Fruit fly (Drosophila melanogaster) whole organism: ENCODE results near the gene CG43999.

ENCODE experiments used
- CG8478 ChIP-seq: fragments of >200 bp; optimal IDR thresholded peaks from 2 replicates; lab custom pipeline; 2018; ENCODE audit warnings: inconsistent platforms
- Dll ChIP-seq: fragments of >200 bp; optimal IDR thresholded peaks from 2 replicates; lab custom pipeline; 2017
- EcR ChIP-seq, 2 experiments: fragments of >200 bp; optimal IDR thresholded peaks; 2 replicates each; lab custom pipeline; 2017; ENCODE audit warnings: missing biosample characterization in 2 of 2, missing genetic modification characterization in 2 of 2, missing genetic modification reagents in 2 of 2
- pan ChIP-seq: fragments of >200 bp; optimal IDR thresholded peaks from 2 replicates; lab custom pipeline; 2017
- psq ChIP-seq: fragments of >200 bp; optimal IDR thresholded peaks from 2 replicates; lab custom pipeline; 2017
- usp ChIP-seq: fragments of >200 bp; optimal IDR thresholded peaks from 2 replicates; lab custom pipeline; 2017; ENCODE audit warnings: missing biosample characterization, missing genetic modification characterization, mixed read lengths

The CG43999 gene

DNA sequence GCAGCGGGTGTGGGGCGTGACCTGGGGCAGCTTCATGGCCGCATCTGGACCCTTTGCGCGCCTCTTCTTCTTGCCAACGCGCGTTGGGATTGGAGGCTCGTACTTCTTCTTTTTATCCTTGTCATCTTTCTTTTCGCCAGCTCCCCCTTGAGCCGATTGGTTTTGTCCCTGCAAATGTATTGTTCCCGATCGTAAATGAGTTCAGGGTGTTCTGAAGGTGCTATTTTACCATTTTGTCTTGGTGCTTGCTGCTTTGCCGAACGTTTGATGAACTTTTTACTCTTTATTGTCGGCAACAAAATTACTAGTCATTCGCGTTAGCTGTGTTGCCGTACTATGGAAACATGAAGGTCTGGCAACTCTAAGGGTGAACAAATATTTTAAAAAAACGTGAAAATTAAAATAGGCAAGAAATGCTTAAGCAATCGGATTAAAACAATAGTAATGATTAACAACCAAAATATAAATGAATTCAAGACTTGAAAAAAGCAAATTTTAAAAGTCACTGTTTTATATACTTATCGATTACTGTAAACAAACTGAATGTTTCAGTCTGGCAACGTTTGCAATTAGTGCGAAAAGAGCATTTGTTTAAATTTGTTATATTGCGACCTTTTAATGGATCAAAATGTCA is 2.4 kb upstream of the CG43999 start, which contains the start of the genes Rpt2 and CG13599:
Gene Rpt2, minus strand, starts transcription at position 464 of the 634 bp plus-strand sequence.
Gene CG13599, plus strand, starts transcription at position 545 of the 634 bp plus-strand sequence.
- TF ChIP-seq usp (GFP tag; lab: Kevin White, UChicago) (no peak), CG8478 (lab: Kevin White, UChicago) (no peak), psq (lab: Kevin White, UChicago) (no peak)

DNA sequence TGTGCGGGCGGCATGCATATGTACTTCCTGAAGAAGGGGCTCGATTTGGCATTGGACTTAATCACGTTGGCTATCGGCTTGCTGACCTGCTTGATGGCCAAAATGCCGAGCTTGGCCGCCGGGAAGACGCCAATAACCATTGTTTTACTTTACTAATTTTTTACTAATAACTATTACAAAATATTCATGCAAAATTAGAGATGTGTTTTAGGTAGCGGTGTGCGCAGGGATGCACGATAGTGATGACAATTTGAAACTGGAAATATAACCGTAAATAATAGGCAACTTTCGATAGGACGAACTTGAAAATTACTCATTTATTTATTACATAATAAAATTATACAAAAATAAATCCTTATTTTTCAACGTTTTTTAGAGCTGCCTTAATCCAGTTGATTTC is 1.4 kb downstream of the CG43999 start, which contains the start of gene CG13601:
Gene CG13601, minus strand, starts transcription at position 206 of the 400 bp plus-strand sequence.
- TF ChIP-seq psq (lab: Kevin White, UChicago) (no peak), Dll (lab: Kevin White, UChicago) (no peak), CG8478 (lab: Kevin White, UChicago) (no peak), pan (lab: Kevin White, UChicago) (no peak), EcR (GFP tag; optimal IDR thresholded peaks at IDR 0.05; lab: Kevin White, UChicago) (no peak), usp (GFP tag; lab: Kevin White, UChicago) (no peak)

DNA sequence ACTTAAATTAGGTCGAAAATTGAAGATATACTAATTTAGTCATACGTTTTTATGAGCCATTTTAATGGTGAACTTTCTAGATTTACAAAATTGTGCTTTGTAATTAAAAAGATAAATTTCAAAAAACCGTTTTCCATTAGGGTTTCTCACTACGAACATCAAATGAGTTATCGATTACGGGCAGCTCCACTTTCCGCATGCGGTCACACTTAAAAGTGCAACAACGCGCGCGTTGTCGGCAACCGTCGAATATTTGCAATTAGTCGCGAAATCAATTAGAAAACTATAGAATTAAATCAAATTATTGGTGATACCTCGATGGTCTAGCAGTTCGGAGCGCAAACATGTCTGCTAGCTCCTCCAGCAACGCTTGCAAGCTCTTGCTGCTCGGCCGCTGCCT is 4.6 kb downstream of the CG43999 start, which contains the start of gene Ndc1:
Gene Ndc1, plus strand, starts transcription at position 200 of the 400 bp plus-strand sequence.
- TF ChIP-seq CG8478 (lab: Kevin White, UChicago) = no peak
- TF ChIP-seq EcR (GFP tag; optimal IDR thresholded peaks at IDR 0.05; lab: Kevin White, UChicago) = no peak
- TF ChIP-seq psq (lab: Kevin White, UChicago) = no peak
- no peak for TF ChIP-seq Dll (lab: Kevin White, UChicago)

DNA sequence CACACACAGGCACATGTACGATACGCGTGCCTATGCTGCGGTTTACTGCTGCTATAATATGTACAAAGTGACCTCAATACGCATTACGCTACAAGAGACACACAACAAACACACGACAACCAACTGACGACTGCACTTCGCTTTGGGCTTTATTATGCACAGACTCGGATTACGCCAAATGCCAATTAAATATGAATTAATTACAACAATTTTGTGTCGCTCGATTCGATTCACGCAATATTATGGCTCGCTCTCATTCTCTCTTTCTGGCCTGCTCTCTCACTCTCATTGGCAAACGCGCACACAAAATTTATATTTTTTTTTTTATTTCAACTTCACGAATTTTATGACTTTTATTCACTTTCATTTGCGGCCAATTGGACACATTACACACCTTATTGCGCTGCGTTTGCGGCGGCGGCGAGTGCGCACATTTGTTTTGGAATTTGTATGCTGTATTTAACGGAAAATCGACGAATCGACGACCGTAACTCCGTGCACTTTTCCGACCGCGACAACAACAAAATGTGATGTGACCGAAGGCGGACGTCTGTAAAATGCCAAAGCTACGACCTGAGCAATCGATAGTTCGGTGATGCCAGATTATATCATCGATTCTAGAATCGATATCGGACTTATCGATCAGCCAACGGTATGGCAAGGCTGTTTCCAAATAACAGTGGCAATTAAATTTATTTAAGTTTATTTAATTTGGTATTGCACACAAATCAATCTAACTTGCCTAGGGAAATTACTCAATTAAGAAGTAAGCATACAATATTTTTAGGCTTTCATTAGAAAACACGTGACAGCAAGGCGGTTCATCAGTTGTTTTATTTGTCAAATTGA is 6.1 kb downstream of the CG43999 start, which contains the start of the genes sba and CG31141:
Gene sba, minus strand, starts transcription at position 472 of the 849 bp plus-strand sequence.
Gene CG31141, plus strand, starts transcription at position 799 of the 849 bp plus-strand sequence.
- TF ChIP-seq EcR (GFP tag; optimal IDR thresholded peaks at IDR 0.05; lab: Kevin White, UChicago) (no peak), Dll (lab: Kevin White, UChicago) (no peak), CG8478 (lab: Kevin White, UChicago) (no peak), psq (lab: Kevin White, UChicago) (no peak), usp (GFP tag; lab: Kevin White, UChicago) (no peak), pan (lab: Kevin White, UChicago) (no peak)

DNA sequence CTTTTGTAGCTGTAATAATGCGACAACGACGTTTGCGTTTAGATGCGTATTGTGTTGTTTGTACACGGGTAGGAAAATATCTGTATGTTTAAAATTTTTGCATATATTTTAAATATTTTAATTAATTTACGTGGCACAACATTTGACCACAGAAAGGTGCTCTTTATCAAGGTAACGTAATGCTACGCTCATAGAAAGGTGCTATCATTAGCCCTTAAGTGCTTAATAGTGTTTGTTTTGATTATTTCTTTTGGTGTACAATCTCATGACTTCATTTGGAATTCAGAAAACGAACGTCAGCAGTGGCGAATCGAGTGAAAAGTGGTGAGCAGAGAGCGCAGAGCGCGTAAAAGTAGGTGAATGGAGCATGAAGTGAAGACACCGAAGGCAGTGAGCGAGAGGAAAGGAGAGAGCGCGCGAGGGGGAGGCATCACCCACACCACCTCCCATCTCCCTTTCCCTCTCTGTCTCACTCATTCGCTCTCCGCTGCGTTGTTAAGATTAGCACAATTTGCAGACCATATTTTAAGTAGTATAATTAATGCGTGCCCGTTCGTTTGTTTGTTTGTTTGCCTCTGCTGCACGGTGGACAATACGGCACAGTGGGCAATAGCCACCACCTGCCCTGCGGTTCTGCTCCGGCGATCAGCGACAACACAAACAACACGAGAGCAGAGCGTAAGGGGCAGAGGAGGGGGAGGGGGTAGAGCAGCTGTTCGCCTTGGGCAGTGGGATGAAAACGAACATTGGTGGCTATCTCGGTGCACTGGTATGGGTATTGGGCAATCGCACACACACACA is 6.9 kb downstream of the CG43999 start:
- TF ChIP-seq usp (GFP tag; lab: Kevin White, UChicago) (no peak), CG8478 (lab: Kevin White, UChicago) (no peak), pan (lab: Kevin White, UChicago) (no peak), EcR (GFP tag; optimal IDR thresholded peaks at IDR 0.05; lab: Kevin White, UChicago) (no peak), Dll (lab: Kevin White, UChicago) (no peak), psq (lab: Kevin White, UChicago) (no peak)

DNA sequence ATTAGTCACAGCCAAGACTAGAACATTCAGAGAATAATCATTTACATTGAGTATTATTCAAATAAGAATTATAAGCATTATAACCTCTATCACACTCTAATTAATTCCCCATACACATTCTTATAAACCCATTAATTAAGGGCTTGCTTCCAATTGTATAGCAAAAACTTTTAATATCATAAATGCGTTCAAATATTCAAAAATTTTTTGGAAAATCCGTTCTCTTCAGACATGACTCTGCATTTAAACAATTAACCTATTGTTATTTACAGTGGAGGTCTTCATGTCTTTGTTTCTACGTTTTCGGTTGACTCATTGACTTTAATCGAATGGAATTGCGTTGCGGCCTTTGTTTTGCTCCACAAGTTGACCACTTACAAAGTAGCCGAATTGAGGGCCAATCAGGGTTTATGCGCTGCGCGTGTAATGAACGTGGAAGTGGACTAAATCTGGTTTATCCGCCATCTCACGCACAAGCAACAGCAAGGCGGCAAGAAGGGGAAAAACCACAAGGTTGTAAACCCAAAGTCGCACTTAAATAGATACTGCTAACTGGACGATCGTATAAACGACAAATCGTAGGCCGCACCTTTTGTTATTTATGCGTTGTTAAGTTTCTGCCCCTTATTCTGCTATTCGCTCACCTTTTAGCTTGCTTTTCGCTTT is 7.8 kb downstream of the CG43999 start:
- TF ChIP-seq psq (lab: Kevin White, UChicago) = no peak
- TF ChIP-seq Dll (lab: Kevin White, UChicago) = no peak
- TF ChIP-seq CG8478 (lab: Kevin White, UChicago) = no peak
- TF ChIP-seq pan (lab: Kevin White, UChicago) = no peak
- TF ChIP-seq EcR (GFP tag; optimal IDR thresholded peaks at IDR 0.05; lab: Kevin White, UChicago) = no peak
- TF ChIP-seq usp (GFP tag; lab: Kevin White, UChicago) = no peak

DNA sequence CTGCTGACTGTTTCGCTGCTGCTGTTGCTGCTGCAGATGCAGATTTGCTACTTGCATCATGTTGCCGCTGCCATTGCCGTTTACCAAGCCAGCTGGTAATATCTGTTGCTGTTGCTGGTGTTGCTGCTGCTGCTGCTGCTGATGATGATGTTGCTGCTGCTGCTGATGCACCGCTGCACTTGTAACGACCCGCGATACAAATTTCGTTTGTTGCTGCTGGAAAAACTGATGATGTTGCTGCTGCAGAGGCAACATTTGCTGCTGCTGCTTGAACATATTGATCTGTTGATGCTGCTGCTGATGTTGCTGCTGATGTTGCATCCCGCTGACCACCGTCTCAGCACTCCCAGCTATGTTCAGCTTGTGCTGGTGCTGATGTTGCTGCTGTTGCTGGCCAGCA is 8.4 kb downstream of the CG43999 start:
- TF ChIP-seq CG8478 (lab: Kevin White, UChicago) = no peak
- TF ChIP-seq pan (lab: Kevin White, UChicago) = no peak
- TF ChIP-seq usp (GFP tag; lab: Kevin White, UChicago) = no peak
- no peak for TF ChIP-seq EcR (GFP tag; optimal IDR thresholded peaks at IDR 0.05; lab: Kevin White, UChicago)
- TF ChIP-seq psq (lab: Kevin White, UChicago) = no peak
- TF ChIP-seq Dll (lab: Kevin White, UChicago) = no peak

DNA sequence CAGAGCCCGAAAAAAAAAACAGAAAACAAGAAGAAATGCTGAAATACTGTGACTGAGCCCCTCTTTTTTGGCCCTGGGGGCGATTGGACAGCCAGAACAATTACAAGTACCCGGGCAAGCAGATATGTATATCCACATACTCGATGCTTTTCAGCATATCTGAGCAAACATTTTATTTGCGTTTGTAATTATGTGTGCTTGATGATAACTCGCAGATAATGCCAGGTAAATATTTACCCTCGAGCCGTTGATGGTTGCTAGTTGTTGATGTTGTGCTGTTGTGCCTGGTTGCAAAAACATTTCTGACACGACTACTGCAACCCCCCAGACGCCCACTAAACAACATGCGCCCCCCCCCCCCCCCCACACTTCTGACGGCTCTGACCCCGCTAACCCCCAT is 9.4 kb downstream of the CG43999 start:
- TF ChIP-seq CG8478 (lab: Kevin White, UChicago) (no peak), usp (GFP tag; lab: Kevin White, UChicago) (no peak), Dll (lab: Kevin White, UChicago) (no peak), psq (lab: Kevin White, UChicago) (no peak), EcR (GFP tag; optimal IDR thresholded peaks at IDR 0.05; lab: Kevin White, UChicago) (no peak), pan (lab: Kevin White, UChicago) (no peak)

DNA sequence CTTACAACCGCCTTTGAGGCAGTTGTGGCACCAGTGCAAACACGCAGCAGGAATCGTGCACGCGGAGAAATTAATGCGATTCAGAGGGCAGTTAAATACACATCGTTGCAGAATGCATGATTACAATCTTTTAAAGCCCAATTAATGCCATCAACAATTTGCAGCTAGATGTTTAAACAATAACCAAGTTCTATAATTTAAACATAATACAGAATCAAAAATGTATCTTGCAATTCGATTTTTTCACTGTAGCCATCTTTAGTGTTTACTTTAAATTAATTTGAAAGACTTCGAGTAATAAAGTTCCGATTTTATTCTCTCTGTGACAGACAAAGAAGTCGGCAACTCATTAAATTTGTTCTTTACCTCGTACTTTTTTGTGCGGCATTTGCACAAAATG is 12.8 kb downstream of the CG43999 start:
- peak; percentile 2 for TF ChIP-seq Dll (lab: Kevin White, UChicago)
- no peak for TF ChIP-seq pan (lab: Kevin White, UChicago)

DNA sequence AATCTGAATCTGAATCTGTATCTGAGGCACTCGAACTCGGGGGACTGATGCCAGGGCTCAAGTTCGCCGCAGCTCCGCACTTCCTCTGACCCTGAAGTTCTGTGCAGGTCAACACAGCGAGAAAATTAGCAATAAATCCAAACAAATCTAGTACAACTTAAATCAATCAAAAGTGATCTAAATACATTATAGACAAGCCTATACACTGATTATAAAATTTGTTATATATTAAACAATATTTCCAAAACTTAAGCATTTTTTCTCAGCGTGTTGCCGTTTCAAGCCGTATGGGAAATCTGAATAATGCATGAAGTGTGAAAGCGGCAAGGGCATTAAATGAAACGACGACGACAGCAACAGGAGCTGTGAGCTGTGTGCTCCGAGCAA is 13.8 kb downstream of the CG43999 start:
- TF ChIP-seq Dll (lab: Kevin White, UChicago) (no peak), psq (lab: Kevin White, UChicago) (no peak), usp (GFP tag; lab: Kevin White, UChicago) (no peak), CG8478 (lab: Kevin White, UChicago) (no peak), pan (lab: Kevin White, UChicago) (no peak), EcR (GFP tag; optimal IDR thresholded peaks at IDR 0.05; lab: Kevin White, UChicago) (no peak)
